Fruit fly (Drosophila melanogaster) whole organism: ENCODE results near the gene Tmhs.

ENCODE experiments used
- CG8478 ChIP-seq: fragments of >200 bp; optimal IDR thresholded peaks from 2 replicates; lab custom pipeline; 2018; ENCODE audit warnings: inconsistent platforms
- EcR ChIP-seq, 2 experiments: fragments of >200 bp; optimal IDR thresholded peaks; 2 replicates each; lab custom pipeline; 2017; ENCODE audit warnings: missing biosample characterization in 2 of 2, missing genetic modification characterization in 2 of 2, missing genetic modification reagents in 2 of 2
- pan ChIP-seq: fragments of >200 bp; optimal IDR thresholded peaks from 2 replicates; lab custom pipeline; 2017
- psq ChIP-seq: fragments of >200 bp; optimal IDR thresholded peaks from 2 replicates; lab custom pipeline; 2017
- usp ChIP-seq: fragments of >200 bp; optimal IDR thresholded peaks from 2 replicates; lab custom pipeline; 2017; ENCODE audit warnings: missing biosample characterization, missing genetic modification characterization, mixed read lengths

DNA sequence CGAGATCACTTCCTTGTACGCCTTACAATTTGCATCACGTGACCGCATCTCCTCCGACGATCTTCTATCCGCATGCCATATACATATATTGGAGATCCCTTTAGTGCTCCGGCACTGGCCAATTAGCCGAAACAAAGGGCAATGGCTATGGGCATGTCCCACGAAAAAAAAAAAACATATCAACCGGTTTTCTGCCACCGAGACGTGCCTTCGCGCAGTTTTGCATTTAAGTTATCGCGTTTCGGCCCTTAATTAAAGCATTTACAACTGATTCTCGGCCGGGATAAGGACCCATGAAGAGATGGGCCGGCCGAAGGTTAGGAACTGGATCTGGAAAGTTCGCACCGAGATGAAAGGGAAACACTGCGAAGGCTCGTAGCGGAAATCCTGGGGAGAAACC lies 14.2 kb downstream of the Tmhs start:
- TF ChIP-seq psq (lab: Kevin White, UChicago) (no peak), usp (no peak), EcR (GFP tag; optimal IDR thresholded peaks at IDR 0.05; lab: Kevin White, UChicago) (no peak), CG8478 (no peak), pan (lab: Kevin White, UChicago) (no peak)
